Fruit fly (Drosophila melanogaster) whole organism, embryonic: ENCODE results near the gene CG7907.

ENCODE experiments used
- B-H1 ChIP-seq: fragments of 200-800 bp; sonication (Bioruptor generic); IDR thresholded peaks from 3 replicates; pipeline ENCODE4 v1.3.6; 2022; ENCODE audit warnings: missing biosample characterization, missing genetic modification characterization
- B-H2 ChIP-seq: fragments of 200-800 bp; sonication (Bioruptor generic); optimal IDR thresholded peaks from 2 replicates; lab custom pipeline; 2018; ENCODE audit warnings: missing biosample characterization, mild to moderate bottlenecking, missing genetic modification characterization
- Blimp-1 ChIP-seq: fragments of 200-800 bp; sonication (Bioruptor generic); optimal IDR thresholded peaks from 3 replicates; lab custom pipeline; 2018; ENCODE audit warnings: missing biosample characterization, missing genetic modification characterization, mild to moderate bottlenecking, moderate library complexity, missing genetic modification reagents
- CG11093 ChIP-seq: fragments of 200-800 bp; sonication (Bioruptor generic); IDR thresholded peaks from 3 replicates; pipeline ENCODE4 v1.3.6; 2022; ENCODE audit warnings: missing biosample characterization, missing genetic modification characterization
- CG11456 ChIP-seq: fragments of 200-800 bp; sonication (Bioruptor generic); IDR thresholded peaks from 3 replicates; pipeline ENCODE4 v1.3.6; 2022; ENCODE audit warnings: missing biosample characterization, missing genetic modification characterization
- CG11696 ChIP-seq: fragments of 200-800 bp; sonication (Bioruptor generic); IDR thresholded peaks from 2 replicates; pipeline ENCODE4 v1.3.6; 2022; ENCODE audit warnings: missing biosample characterization, missing genetic modification characterization
- CG14050 ChIP-seq: fragments of 200-800 bp; sonication (Bioruptor generic); IDR thresholded peaks from 3 replicates; pipeline ENCODE4 v1.3.6; 2022; ENCODE audit warnings: missing biosample characterization, missing genetic modification characterization
- CG14710 ChIP-seq: fragments of 200-800 bp; sonication (Bioruptor generic); optimal IDR thresholded peaks from 3 replicates; lab custom pipeline; 2019; ENCODE audit warnings: missing biosample characterization, mild to moderate bottlenecking, missing genetic modification characterization, moderate library complexity
- CG14965 ChIP-seq: fragments of 200-800 bp; sonication (Bioruptor generic); optimal IDR thresholded peaks from 2 replicates; lab custom pipeline; 2016; ENCODE audit warnings: missing biosample characterization, missing genetic modification characterization, borderline replicate concordance
- CG15073 ChIP-seq: fragments of 200-800 bp; sonication (Bioruptor generic); optimal IDR thresholded peaks from 2 replicates; lab custom pipeline; 2016; ENCODE audit warnings: missing biosample characterization, missing genetic modification characterization
- CG16863 ChIP-seq: fragments of 200-800 bp; sonication (Bioruptor generic); optimal IDR thresholded peaks from 3 replicates; lab custom pipeline; 2016; ENCODE audit warnings: missing biosample characterization, missing genetic modification characterization
- CG17829 ChIP-seq: fragments of 200-800 bp; optimal IDR thresholded peaks from 2 replicates; lab custom pipeline; 2019; ENCODE audit warnings: missing biosample characterization, mild to moderate bottlenecking, missing genetic modification characterization, moderate library complexity
- CG1792 ChIP-seq: fragments of 200-800 bp; sonication (Bioruptor generic); optimal IDR thresholded peaks from 2 replicates; lab custom pipeline; 2016; ENCODE audit warnings: missing biosample characterization, missing genetic modification characterization
- CG32772 ChIP-seq: fragments of 200-800 bp; sonication (Bioruptor generic); IDR thresholded peaks from 2 replicates; pipeline ENCODE4 v1.3.6; 2022; ENCODE audit warnings: missing biosample characterization, missing genetic modification characterization
- CG4617 ChIP-seq: fragments of 200-800 bp; sonication (Bioruptor generic); optimal IDR thresholded peaks from 3 replicates; lab custom pipeline; 2016; ENCODE audit warnings: missing biosample characterization, missing genetic modification characterization, borderline replicate concordance
- CG6175 ChIP-seq: fragments of 200-800 bp; sonication (Bioruptor generic); IDR thresholded peaks from 3 replicates; pipeline ENCODE4 v1.3.6; 2022; ENCODE audit warnings: missing biosample characterization, missing genetic modification characterization
- CG6683 ChIP-seq: fragments of 200-800 bp; sonication (Bioruptor generic); optimal IDR thresholded peaks from 2 replicates; lab custom pipeline; 2017; ENCODE audit warnings: missing biosample characterization, mild to moderate bottlenecking, missing genetic modification characterization, missing genetic modification reagents
- CG8944 ChIP-seq: fragments of 200-800 bp; sonication (Bioruptor generic); optimal IDR thresholded peaks from 3 replicates; lab custom pipeline; 2016; ENCODE audit warnings: missing biosample characterization, missing genetic modification characterization
- CG9727 ChIP-seq: fragments of 200-800 bp; sonication (Bioruptor generic); optimal IDR thresholded peaks from 3 replicates; lab custom pipeline; 2017; ENCODE audit warnings: missing biosample characterization, mild to moderate bottlenecking, missing genetic modification characterization
- CG9817 ChIP-seq: fragments of 200-800 bp; sonication (Bioruptor generic); optimal IDR thresholded peaks from 2 replicates; lab custom pipeline; 2018; ENCODE audit warnings: missing biosample characterization, mild to moderate bottlenecking, missing genetic modification characterization, moderate library complexity
- CTCF ChIP-seq: fragments of 200-800 bp; sonication (Bioruptor generic); optimal IDR thresholded peaks from 2 replicates; lab custom pipeline; 2017; ENCODE audit warnings: missing biosample characterization, mild to moderate bottlenecking, missing genetic modification characterization, moderate library complexity
- Dad ChIP-seq: fragments of 200-800 bp; sonication (Bioruptor generic); optimal IDR thresholded peaks from 3 replicates; lab custom pipeline; 2016; ENCODE audit warnings: missing biosample characterization, missing genetic modification characterization
- Dfd ChIP-seq, 2 experiments: fragments of >200 bp; optimal IDR thresholded peaks; 2 replicates each; lab custom pipeline; 2017; ENCODE audit warnings: missing biosample characterization in 2 of 2, missing genetic modification characterization in 2 of 2
- Dip3 ChIP-seq: fragments of 200-800 bp; sonication (Bioruptor generic); optimal IDR thresholded peaks from 3 replicates; lab custom pipeline; 2016; ENCODE audit warnings: missing biosample characterization, missing genetic modification characterization
- Dref ChIP-seq: fragments of 200-800 bp; sonication (Bioruptor generic); IDR thresholded peaks from 2 replicates; pipeline ENCODE4 v1.3.6; 2022; ENCODE audit warnings: missing biosample characterization, missing genetic modification characterization
- Mes4 ChIP-seq: fragments of 200-800 bp; sonication (Bioruptor generic); optimal IDR thresholded peaks from 2 replicates; lab custom pipeline; 2016; ENCODE audit warnings: missing biosample characterization, missing genetic modification characterization
- NfI ChIP-seq: fragments of 200-800 bp; sonication (Bioruptor generic); optimal IDR thresholded peaks from 3 replicates; lab custom pipeline; 2018; ENCODE audit warnings: missing biosample characterization, mild to moderate bottlenecking, missing genetic modification characterization, moderate library complexity
- Ravus ChIP-seq: fragments of 200-800 bp; sonication (Bioruptor generic); IDR thresholded peaks from 2 replicates; pipeline ENCODE4 v1.3.6; 2022; ENCODE audit warnings: missing biosample characterization, missing genetic modification characterization
- Tbp ChIP-seq: fragments of >200 bp; optimal IDR thresholded peaks from 2 replicates; lab custom pipeline; 2018; ENCODE audit warnings: missing biosample characterization, missing genetic modification characterization
- amos ChIP-seq: fragments of 200-800 bp; sonication (Bioruptor generic); IDR thresholded peaks from 2 replicates; pipeline ENCODE4 v1.3.6; 2022; ENCODE audit warnings: missing biosample characterization, missing genetic modification characterization; ENCODE audit not compliant: partially characterized antibody
- bowl ChIP-seq: fragments of 200-800 bp; sonication (Bioruptor generic); IDR thresholded peaks from 2 replicates; pipeline ENCODE4 v1.3.6; 2022; ENCODE audit warnings: missing biosample characterization, missing genetic modification characterization
- cato ChIP-seq: fragments of 200-800 bp; sonication (Bioruptor generic); optimal IDR thresholded peaks from 2 replicates; lab custom pipeline; 2016; ENCODE audit warnings: missing biosample characterization, missing genetic modification characterization, borderline replicate concordance
- dan ChIP-seq: fragments of 200-800 bp; sonication (Bioruptor generic); IDR thresholded peaks from 2 replicates; pipeline ENCODE4 v1.3.6; 2022; ENCODE audit warnings: missing biosample characterization, missing genetic modification characterization
- dimm ChIP-seq: fragments of 200-800 bp; sonication (Bioruptor generic); IDR thresholded peaks from 2 replicates; pipeline ENCODE4 v1.3.6; 2022; ENCODE audit warnings: missing biosample characterization, missing genetic modification characterization
- dm ChIP-seq: fragments of 200-800 bp; sonication (Bioruptor generic); optimal IDR thresholded peaks from 3 replicates; lab custom pipeline; 2016; ENCODE audit warnings: missing biosample characterization, missing genetic modification characterization
- dysf ChIP-seq: fragments of 200-800 bp; sonication (Bioruptor generic); IDR thresholded peaks from 3 replicates; pipeline ENCODE4 v1.3.6; 2022; ENCODE audit warnings: missing biosample characterization, missing genetic modification characterization
- gfzf ChIP-seq: fragments of 200-800 bp; sonication (Bioruptor generic); optimal IDR thresholded peaks from 2 replicates; lab custom pipeline; 2016; ENCODE audit warnings: missing biosample characterization, mild to moderate bottlenecking, missing genetic modification characterization, moderate library complexity
- h ChIP-seq: fragments of >200 bp; optimal IDR thresholded peaks from 2 replicates; lab custom pipeline; 2017
- hb ChIP-seq: fragments of 200-800 bp; sonication (Bioruptor generic); IDR thresholded peaks from 3 replicates; pipeline ENCODE4 v1.3.6; 2022; ENCODE audit warnings: missing biosample characterization, missing genetic modification characterization; ENCODE audit not compliant: partially characterized antibody
- jumu ChIP-seq: fragments of 200-800 bp; sonication (Bioruptor generic); optimal IDR thresholded peaks from 3 replicates; lab custom pipeline; 2016; ENCODE audit warnings: missing biosample characterization, missing genetic modification characterization
- kay ChIP-seq: fragments of 200-800 bp; sonication (Bioruptor generic); optimal IDR thresholded peaks from 2 replicates; lab custom pipeline; 2016; ENCODE audit warnings: missing biosample characterization, missing genetic modification characterization
- lilli ChIP-seq: fragments of 200-800 bp; sonication (Bioruptor generic); optimal IDR thresholded peaks from 3 replicates; lab custom pipeline; 2016; ENCODE audit warnings: missing biosample characterization, missing genetic modification characterization
- lmd ChIP-seq: fragments of 200-800 bp; sonication (Bioruptor generic); IDR thresholded peaks from 2 replicates; pipeline ENCODE4 v1.3.6; 2022; ENCODE audit warnings: missing biosample characterization, missing genetic modification characterization
- lov ChIP-seq, 2 experiments: fragments of 200-800 bp in 1 of 2; fragments of >200 bp in 1 of 2; sonication (Bioruptor generic) in 1 of 2; IDR thresholded peaks in 1 of 2; optimal IDR thresholded peaks in 1 of 2; 2 replicates in 1 of 2; 3 replicates in 1 of 2; pipeline versions ENCODE4 v1.3.6 to Lab custom; 2017 to 2022; ENCODE audit warnings: missing biosample characterization in 1 of 2, missing genetic modification characterization in 1 of 2
- mld ChIP-seq: fragments of 200-800 bp; sonication (Bioruptor generic); IDR thresholded peaks from 3 replicates; pipeline ENCODE4 v1.3.6; 2022; ENCODE audit warnings: missing biosample characterization, missing genetic modification characterization; ENCODE audit not compliant: partially characterized antibody
- peb ChIP-seq: fragments of 200-800 bp; sonication (Bioruptor generic); IDR thresholded peaks from 2 replicates; pipeline ENCODE4 v1.3.6; 2022; ENCODE audit warnings: missing biosample characterization, missing genetic modification characterization
- phol ChIP-seq: fragments of 200-800 bp; sonication (Bioruptor generic); optimal IDR thresholded peaks from 3 replicates; lab custom pipeline; 2018; ENCODE audit warnings: missing biosample characterization, mild to moderate bottlenecking, missing genetic modification characterization, moderate library complexity
- pzg ChIP-seq: fragments of 200-800 bp; sonication (Bioruptor generic); optimal IDR thresholded peaks from 3 replicates; lab custom pipeline; 2018; ENCODE audit warnings: missing biosample characterization, mild to moderate bottlenecking, missing genetic modification characterization, moderate library complexity
- tna ChIP-seq: fragments of 200-800 bp; sonication (Bioruptor generic); IDR thresholded peaks from 2 replicates; pipeline ENCODE4 v1.3.6; 2022; ENCODE audit warnings: missing biosample characterization, missing genetic modification characterization; ENCODE audit not compliant: partially characterized antibody
- twi ChIP-seq: fragments of 200-800 bp; optimal IDR thresholded peaks from 2 replicates; lab custom pipeline; 2019; ENCODE audit warnings: missing biosample characterization, mild to moderate bottlenecking, missing genetic modification characterization, moderate library complexity
- zfh1 ChIP-seq: fragments of 200-800 bp; sonication (Bioruptor generic); IDR thresholded peaks from 3 replicates; pipeline ENCODE4 v1.3.6; 2022; ENCODE audit warnings: missing biosample characterization, missing genetic modification characterization

CG7907 gene

DNA sequence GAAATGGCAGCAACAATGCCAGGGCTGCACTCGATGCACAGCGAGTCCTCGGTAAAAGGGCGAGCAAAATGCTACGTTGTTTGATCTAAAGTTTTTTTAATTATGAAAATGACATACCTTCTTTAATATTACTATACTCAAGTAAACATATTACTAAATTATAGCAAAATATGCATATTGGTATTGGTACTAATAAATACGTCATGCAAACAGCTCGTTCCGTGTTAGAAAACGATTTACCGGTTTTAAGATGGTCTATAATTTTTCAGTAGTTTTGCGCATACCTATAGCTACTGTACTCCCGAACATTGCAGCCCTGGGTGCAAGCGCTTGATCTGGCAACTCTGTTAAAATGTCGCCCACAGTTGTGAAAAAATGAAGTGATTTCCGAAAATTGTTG lies 38.3 kb upstream of the CG7907 start (continued):
- TF ChIP-seq CG4617 (GFP tag; lab: Kevin White, UChicago) (peak; percentile 98), lilli (GFP tag; lab: Kevin White, UChicago) (peak; percentile 98), CG9817 (tag; lab: Kevin White, UChicago) (peak; percentile 98), CG6175 (GFP tag; lab: Robert Waterston, UW) (peak; percentile 89), Mes4 (GFP tag; lab: Kevin White, UChicago) (peak; percentile 75), Ravus (GFP tag; lab: Robert Waterston, UW) (peak; percentile 75), CG8944 (GFP tag; lab: Kevin White, UChicago) (peak; percentile 93), dysf (GFP tag; lab: Robert Waterston, UW) (peak; percentile 97), phol (tag; lab: Kevin White, UChicago) (peak; percentile 99), cato (GFP tag; lab: Kevin White, UChicago) (peak; percentile 93), CG16863 (GFP tag; lab: Kevin White, UChicago) (peak; percentile 88), kay (GFP tag; lab: Kevin White, UChicago) (peak; percentile 93), jumu (peak; percentile 93), CG1792 (GFP tag; lab: Kevin White, UChicago) (peak; percentile 88), NfI (GFP tag; lab: Kevin White, UChicago) (peak; percentile 96), bowl (GFP tag; lab: Robert Waterston, UW) (peak; percentile 77), pzg (GFP tag; lab: Kevin White, UChicago) (peak; percentile 60), CG14965 (GFP tag; lab: Kevin White, UChicago) (no peak), gfzf (GFP tag; lab: Kevin White, UChicago) (peak; percentile 41), Dfd (GFP tag; optimal IDR thresholded peaks at IDR 0.05; lab: Kevin White, UChicago) (no peak), CG9727 (GFP tag; lab: Kevin White, UChicago) (peak; percentile 93), CG14710 (peak; percentile 95), h (lab: Kevin White, UChicago) (no peak), Dip3 (peak; percentile 94), Dad (peak; percentile 93), Tbp (no peak), dimm (GFP tag; lab: Robert Waterston, UW) (0 out of 2 replicates have a peak, but pooled peaks have one; percentile 52), B-H2 (peak; percentile 97)

DNA sequence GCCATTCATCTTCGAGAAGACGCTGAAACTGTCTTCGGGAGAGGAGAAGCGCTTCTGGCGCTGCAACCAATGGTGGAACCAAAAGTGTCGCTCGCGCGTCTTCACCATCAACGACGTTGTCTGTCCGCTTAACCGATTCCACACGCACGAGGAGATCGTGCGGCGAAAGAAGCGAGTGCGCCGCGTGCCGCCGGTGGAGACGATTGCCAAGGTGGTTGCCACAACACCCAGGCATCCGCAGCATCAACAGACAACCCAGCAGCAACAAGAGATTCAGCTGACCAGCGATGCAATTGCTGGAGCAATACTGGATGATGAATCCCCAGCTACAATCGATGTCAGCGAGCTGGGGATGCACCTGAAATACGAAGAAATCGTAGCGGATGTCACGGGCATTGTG lies 35.1 kb upstream of the CG7907 start:
- TF ChIP-seq twi (no peak), lmd (GFP tag; lab: Robert Waterston, UW) (peak; percentile 18; the same call in 1 of the 2 replicates), mld (GFP tag; lab: Robert Waterston, UW) (0 out of 3 replicates have a peak, but pooled peaks have one; percentile 40), CG15073 (GFP tag; lab: Kevin White, UChicago) (no peak), peb (GFP tag; lab: Robert Waterston, UW) (peak; percentile 9; the same call in 1 of the 2 replicates), CG32772 (GFP tag; lab: Robert Waterston, UW) (0 out of 2 replicates have a peak, but pooled peaks have one; percentile 7), CTCF (GFP tag; lab: Kevin White, UChicago) (no peak), lov (optimal IDR thresholded peaks at IDR 0.05; lab: Kevin White, UChicago) (no peak), lov (GFP tag; IDR thresholded peaks at IDR 0.05; lab: Robert Waterston, UW) (0 out of 3 replicates have a peak, but pooled peaks have one; percentile 43), dm (GFP tag; lab: Kevin White, UChicago) (no peak), hb (GFP tag; lab: Robert Waterston, UW) (0 out of 3 replicates have a peak, but pooled peaks have one; percentile 26), B-H1 (no peak), CG6683 (GFP tag; lab: Kevin White, UChicago) (no peak), amos (GFP tag; lab: Robert Waterston, UW) (no peak), CG11456 (peak; percentile 66; the same call in 2 of the 3 replicates), zfh1 (GFP tag; lab: Robert Waterston, UW) (0 out of 3 replicates have a peak, but pooled peaks have one; percentile 30), CG14050 (no peak), tna (GFP tag; lab: Robert Waterston, UW) (no peak), CG11696 (GFP tag; lab: Robert Waterston, UW) (no peak), h (lab: Kevin White, UChicago) (no peak), dan (GFP tag; lab: Robert Waterston, UW) (0 out of 2 replicates have a peak, but pooled peaks have one; percentile 13), Blimp-1 (no peak), CG17829 (tag; lab: Kevin White, UChicago) (no peak), CG11093 (peak; percentile 69; the same call in 2 of the 3 replicates), Dref (GFP tag; lab: Robert Waterston, UW) (0 out of 2 replicates have a peak, but pooled peaks have one; percentile 29)
